Fruit fly (Drosophila melanogaster): ENCODE results near the gene Hsp68.
A peak's percentile ranks its signal among the peaks of the same experiment; 100 is the strongest.

The Hsp68 gene

dm6 chr3R:24047998-24048511 lies 9.1 kb downstream of the Hsp68 start, which contains the start of gene Rox8 (continued):
- TF ChIP-seq CG16815 (GFP tag; optimal IDR thresholded peaks at IDR 0.05) (no peak), Lim3 (GFP tag; IDR thresholded peaks at IDR 0.05) (no peak), en (GFP tag; optimal IDR thresholded peaks at IDR 0.05) (no peak), CG16779 (GFP tag; IDR thresholded peaks at IDR 0.05) (no peak), bigmax (GFP tag; optimal IDR thresholded peaks at IDR 0.05) (no peak), CG31388 (GFP tag; optimal IDR thresholded peaks at IDR 0.05) (no peak), wdn (GFP tag; IDR thresholded peaks at IDR 0.05) (no peak), gem (tag; optimal IDR thresholded peaks at IDR 0.05) (peak; percentile 60), Dll (GFP tag; IDR thresholded peaks at IDR 0.05; ENCODE audit: partially characterized antibody) (peak; percentile 66; the same call in 3 of the 4 replicates), Dref (GFP tag; IDR thresholded peaks at IDR 0.05) (peak; percentile 71), Hand (GFP tag; optimal IDR thresholded peaks at IDR 0.05) (no peak), CG11456 (GFP tag; IDR thresholded peaks at IDR 0.05) (no peak), CG32532 (GFP tag; IDR thresholded peaks at IDR 0.05) (peak; percentile 31; the same call in 1 of the 2 replicates), slbo (GFP tag; IDR thresholded peaks at IDR 0.05) (peak; percentile 52), CG17186 (GFP tag; optimal IDR thresholded peaks at IDR 0.05) (peak; percentile 88), tll (GFP tag; optimal IDR thresholded peaks at IDR 0.05) (no peak), abd-A (tag; optimal IDR thresholded peaks at IDR 0.05) (peak; percentile 89), danr (GFP tag; IDR thresholded peaks at IDR 0.05) (no peak), Poxn (GFP tag; IDR thresholded peaks at IDR 0.05) (no peak), zen (tag; optimal IDR thresholded peaks at IDR 0.05) (peak; percentile 67), CG7271 (tag; optimal IDR thresholded peaks at IDR 0.05) (no peak), D (optimal IDR thresholded peaks at IDR 0.05) (no peak), D (GFP tag; optimal IDR thresholded peaks at IDR 0.05) (no peak), zen2 (GFP tag; IDR thresholded peaks at IDR 0.05; ENCODE audit: partially characterized antibody) (peak; percentile 44; the same call in 2 of the 3 replicates), CG2202 (tag; optimal IDR thresholded peaks at IDR 0.05) (no peak), Vsx1 (GFP tag; optimal IDR thresholded peaks at IDR 0.05) (peak; percentile 80), Scr (GFP tag; IDR thresholded peaks at IDR 0.05; ENCODE audit: partially characterized antibody) (peak; percentile 56), CG30020 (tag; optimal IDR thresholded peaks at IDR 0.05) (peak; percentile 70), CG11560 (tag; IDR thresholded peaks at IDR 0.05) (no peak), CG7928 (GFP tag; optimal IDR thresholded peaks at IDR 0.05) (peak; percentile 89), CG8944 (GFP tag; optimal IDR thresholded peaks at IDR 0.05) (no peak), lab (GFP tag; optimal IDR thresholded peaks at IDR 0.05) (peak; percentile 59), CG30403 (GFP tag; optimal IDR thresholded peaks at IDR 0.05) (peak; percentile 60), CG17385 (GFP tag; optimal IDR thresholded peaks at IDR 0.05) (peak; percentile 0), sr (GFP tag; IDR thresholded peaks at IDR 0.05) (no peak), CG11696 (GFP tag; IDR thresholded peaks at IDR 0.05) (no peak), HLH4C (GFP tag; IDR thresholded peaks at IDR 0.05; ENCODE audit: partially characterized antibody) (peak; percentile 70), CG11398 (GFP tag; optimal IDR thresholded peaks at IDR 0.05) (peak; percentile 11), CG17802 (tag; optimal IDR thresholded peaks at IDR 0.05) (no peak), CG10979 (tag; optimal IDR thresholded peaks at IDR 0.05) (peak; percentile 38), CG4730 (GFP tag; IDR thresholded peaks at IDR 0.05) (no peak), btn (GFP tag; optimal IDR thresholded peaks at IDR 0.05) (no peak), ttk (GFP tag; IDR thresholded peaks at IDR 0.05) (no peak), Aef1 (GFP tag; IDR thresholded peaks at IDR 0.05) (no peak), cas (GFP tag; IDR thresholded peaks at IDR 0.05) (no peak), mld (GFP tag; IDR thresholded peaks at IDR 0.05; ENCODE audit: partially characterized antibody) (0 out of 3 replicates have a peak, but pooled peaks have one; percentile 23), bsh (GFP tag; optimal IDR thresholded peaks at IDR 0.05) (peak in 1 of 2 experiments; percentile 31), caup (GFP tag; optimal IDR thresholded peaks at IDR 0.05; ENCODE audit: severe bottlenecking) (peak; percentile 25), CG15479 (GFP tag; optimal IDR thresholded peaks at IDR 0.05) (peak; percentile 83), CG13894 (tag; optimal IDR thresholded peaks at IDR 0.05) (peak; percentile 69)

Data from whole organism, embryonic.